Fruit fly (Drosophila melanogaster) whole organism, embryonic: ENCODE data around the gene CG43750.

Experiments used
- Bteb2 ChIP-seq: fragments of 200-800 bp; sonication (Bioruptor generic); optimal IDR thresholded peaks from 2 replicates; lab custom pipeline; 2016; ENCODE audit warnings: missing biosample characterization, missing genetic modification characterization
- CG11247 ChIP-seq: fragments of 200-800 bp; sonication (Bioruptor generic); IDR thresholded peaks from 2 replicates; pipeline ENCODE4 v1.3.6; 2022; ENCODE audit warnings: missing biosample characterization, missing genetic modification characterization
- CG13123 ChIP-seq: fragments of 200-800 bp; sonication (Bioruptor generic); optimal IDR thresholded peaks from 2 replicates; lab custom pipeline; 2016; ENCODE audit warnings: missing biosample characterization, missing genetic modification characterization
- CG14441 ChIP-seq: fragments of 200-800 bp; sonication (Bioruptor generic); IDR thresholded peaks from 2 replicates; pipeline ENCODE4 v1.3.6; 2022; ENCODE audit warnings: missing biosample characterization, missing genetic modification characterization
- CG14710 ChIP-seq: fragments of 200-800 bp; sonication (Bioruptor generic); optimal IDR thresholded peaks from 3 replicates; lab custom pipeline; 2019; ENCODE audit warnings: missing biosample characterization, mild to moderate bottlenecking, missing genetic modification characterization, moderate library complexity
- CG15696 ChIP-seq: fragments of 200-800 bp; sonication (Bioruptor generic); optimal IDR thresholded peaks from 2 replicates; lab custom pipeline; 2019; ENCODE audit warnings: missing biosample characterization, mild to moderate bottlenecking, missing genetic modification characterization, moderate library complexity
- CG17612 ChIP-seq: fragments of 200-800 bp; sonication (Bioruptor generic); IDR thresholded peaks from 2 replicates; pipeline ENCODE4 v1.3.6; 2022; ENCODE audit warnings: missing biosample characterization, missing genetic modification characterization
- CG18764 ChIP-seq: fragments of 200-800 bp; sonication (Bioruptor generic); optimal IDR thresholded peaks from 3 replicates; lab custom pipeline; 2016; ENCODE audit warnings: missing biosample characterization, missing genetic modification characterization
- CG2678 ChIP-seq: fragments of 200-800 bp; sonication (Bioruptor generic); optimal IDR thresholded peaks from 3 replicates; lab custom pipeline; 2019; ENCODE audit warnings: missing biosample characterization, mild to moderate bottlenecking, missing genetic modification characterization, moderate library complexity
- CG2712 ChIP-seq: fragments of 200-800 bp; optimal IDR thresholded peaks from 3 replicates; lab custom pipeline; 2019; ENCODE audit warnings: missing biosample characterization, mild to moderate bottlenecking, missing genetic modification characterization, moderate library complexity
- CG31365 ChIP-seq: fragments of 200-800 bp; sonication (Bioruptor generic); optimal IDR thresholded peaks from 2 replicates; lab custom pipeline; 2018; ENCODE audit warnings: missing biosample characterization, mild to moderate bottlenecking, missing genetic modification characterization
- CG3407 ChIP-seq: fragments of 200-800 bp; sonication (Bioruptor generic); optimal IDR thresholded peaks from 2 replicates; lab custom pipeline; 2018; ENCODE audit warnings: missing biosample characterization, mild to moderate bottlenecking, missing genetic modification characterization
- CG34422 ChIP-seq: fragments of 200-800 bp; sonication (Bioruptor generic); IDR thresholded peaks from 3 replicates; pipeline ENCODE4 v1.3.6; 2022; ENCODE audit warnings: missing biosample characterization, missing genetic modification characterization
- CG6654 ChIP-seq: fragments of 200-800 bp; sonication (Bioruptor generic); optimal IDR thresholded peaks from 2 replicates; lab custom pipeline; 2017; ENCODE audit warnings: missing biosample characterization, mild to moderate bottlenecking, missing genetic modification characterization
- CG6683 ChIP-seq: fragments of 200-800 bp; sonication (Bioruptor generic); optimal IDR thresholded peaks from 2 replicates; lab custom pipeline; 2017; ENCODE audit warnings: missing biosample characterization, mild to moderate bottlenecking, missing genetic modification characterization, missing genetic modification reagents
- CG7372 ChIP-seq: fragments of 200-800 bp; sonication (Bioruptor generic); IDR thresholded peaks from 2 replicates; pipeline ENCODE4 v1.3.6; 2022; ENCODE audit warnings: missing biosample characterization, missing genetic modification characterization
- CG8089 ChIP-seq: fragments of 200-800 bp; sonication (Bioruptor generic); optimal IDR thresholded peaks from 3 replicates; lab custom pipeline; 2016; ENCODE audit warnings: missing biosample characterization, missing genetic modification characterization
- CG9932 ChIP-seq: fragments of 200-800 bp; sonication (Bioruptor generic); IDR thresholded peaks from 2 replicates; pipeline ENCODE4 v1.3.6; 2022; ENCODE audit warnings: missing biosample characterization, missing genetic modification characterization
- Dek ChIP-seq: fragments of 200-800 bp; sonication (Bioruptor generic); optimal IDR thresholded peaks from 3 replicates; lab custom pipeline; 2019; ENCODE audit warnings: missing biosample characterization, mild to moderate bottlenecking, missing genetic modification characterization, moderate library complexity
- Gug ChIP-seq: fragments of 200-800 bp; sonication (Bioruptor generic); IDR thresholded peaks from 4 replicates; pipeline ENCODE4 v1.3.6; 2022; ENCODE audit warnings: missing biosample characterization, missing genetic modification characterization
- Lpt ChIP-seq: fragments of >200 bp; optimal IDR thresholded peaks from 2 replicates; lab custom pipeline; 2018; ENCODE audit warnings: missing biosample characterization, missing genetic modification characterization
- MTF-1 ChIP-seq: fragments of 200-800 bp; sonication (Bioruptor generic); optimal IDR thresholded peaks from 2 replicates; lab custom pipeline; 2018; ENCODE audit warnings: missing biosample characterization, mild to moderate bottlenecking, missing genetic modification characterization, borderline replicate concordance
- NFAT ChIP-seq: fragments of 200-800 bp; sonication (Bioruptor generic); IDR thresholded peaks from 2 replicates; pipeline ENCODE4 v1.3.6; 2022; ENCODE audit warnings: missing biosample characterization, missing genetic modification characterization
- NK7.1 ChIP-seq: fragments of 200-800 bp; sonication (Bioruptor generic); optimal IDR thresholded peaks from 3 replicates; lab custom pipeline; 2016; ENCODE audit warnings: missing biosample characterization, missing genetic modification characterization
- Side ChIP-seq: fragments of 200-800 bp; sonication (Bioruptor generic); optimal IDR thresholded peaks from 2 replicates; lab custom pipeline; 2016; ENCODE audit warnings: missing biosample characterization, missing genetic modification characterization
- Sin3A ChIP-seq: fragments of >200 bp; optimal IDR thresholded peaks from 2 replicates; lab custom pipeline; 2018
- Sox100B ChIP-seq: fragments of 200-800 bp; sonication (Bioruptor generic); optimal IDR thresholded peaks from 3 replicates; lab custom pipeline; 2018; ENCODE audit warnings: missing biosample characterization, mild to moderate bottlenecking, missing genetic modification characterization
- TFAM ChIP-seq: fragments of 200-800 bp; sonication (Bioruptor generic); optimal IDR thresholded peaks from 2 replicates; lab custom pipeline; 2017; ENCODE audit warnings: missing biosample characterization, missing genetic modification characterization, inconsistent platforms
- aop ChIP-seq: fragments of 200-800 bp; sonication (Bioruptor generic); IDR thresholded peaks from 2 replicates; pipeline ENCODE4 v1.3.6; 2022; ENCODE audit warnings: missing biosample characterization, missing genetic modification characterization
- caup ChIP-seq: fragments of 200-800 bp; sonication (Bioruptor generic); optimal IDR thresholded peaks from 3 replicates; lab custom pipeline; 2017; ENCODE audit warnings: missing biosample characterization, mild to moderate bottlenecking, missing genetic modification characterization, moderate library complexity; ENCODE audit not compliant: severe bottlenecking
- chn ChIP-seq: fragments of 200-800 bp; sonication (Bioruptor generic); optimal IDR thresholded peaks from 2 replicates; lab custom pipeline; 2016; ENCODE audit warnings: missing biosample characterization, missing genetic modification characterization
- cwo ChIP-seq: fragments of 200-800 bp; sonication (Bioruptor generic); optimal IDR thresholded peaks from 3 replicates; lab custom pipeline; 2017; ENCODE audit warnings: missing biosample characterization, missing genetic modification characterization, mild to moderate bottlenecking, moderate library complexity, missing genetic modification reagents
- esg ChIP-seq: fragments of 200-800 bp; sonication (Bioruptor generic); conservative IDR thresholded peaks from 2 replicates; pipeline ENCODE4 v1.3.6; 2022; ENCODE audit warnings: missing biosample characterization, missing genetic modification characterization
- ewg ChIP-seq: fragments of 200-800 bp; sonication (Bioruptor generic); optimal IDR thresholded peaks from 3 replicates; lab custom pipeline; 2017; ENCODE audit warnings: mild to moderate bottlenecking, missing biosample characterization, missing genetic modification reagents, missing genetic modification characterization
- gem ChIP-seq: fragments of 200-800 bp; sonication (Bioruptor generic); optimal IDR thresholded peaks from 2 replicates; lab custom pipeline; 2019; ENCODE audit warnings: missing biosample characterization, mild to moderate bottlenecking, missing genetic modification characterization, moderate library complexity
- gfzf ChIP-seq: fragments of 200-800 bp; sonication (Bioruptor generic); optimal IDR thresholded peaks from 2 replicates; lab custom pipeline; 2016; ENCODE audit warnings: missing biosample characterization, mild to moderate bottlenecking, missing genetic modification characterization, moderate library complexity
- grn ChIP-seq: fragments of 200-800 bp; sonication (Bioruptor generic); optimal IDR thresholded peaks from 3 replicates; lab custom pipeline; 2017; ENCODE audit warnings: missing biosample characterization, missing genetic modification characterization
- hth ChIP-seq: fragments of >200 bp; optimal IDR thresholded peaks from 2 replicates; lab custom pipeline; 2017; ENCODE audit warnings: inconsistent platforms
- insv ChIP-seq, 2 experiments: fragments of 200-800 bp; sonication (Bioruptor generic); optimal IDR thresholded peaks; 3 replicates each; lab custom pipeline; 2016 to 2018; ENCODE audit warnings: missing biosample characterization in 2 of 2, missing genetic modification characterization in 2 of 2
- kni ChIP-seq: fragments of 200-800 bp; sonication (Bioruptor generic); optimal IDR thresholded peaks from 3 replicates; lab custom pipeline; 2017; ENCODE audit warnings: mild to moderate bottlenecking, missing biosample characterization, missing genetic modification reagents, missing genetic modification characterization
- lbe ChIP-seq: fragments of 200-800 bp; sonication (Bioruptor generic); optimal IDR thresholded peaks from 2 replicates; lab custom pipeline; 2016; ENCODE audit warnings: missing biosample characterization, mild to moderate bottlenecking, missing genetic modification characterization
- lilli ChIP-seq: fragments of 200-800 bp; sonication (Bioruptor generic); optimal IDR thresholded peaks from 3 replicates; lab custom pipeline; 2016; ENCODE audit warnings: missing biosample characterization, missing genetic modification characterization
- nerfin-2 ChIP-seq: fragments of 200-800 bp; sonication (Bioruptor generic); IDR thresholded peaks from 2 replicates; pipeline ENCODE4 v1.3.6; 2022; ENCODE audit warnings: missing biosample characterization, missing genetic modification characterization; ENCODE audit not compliant: partially characterized antibody
- pzg ChIP-seq: fragments of 200-800 bp; sonication (Bioruptor generic); optimal IDR thresholded peaks from 3 replicates; lab custom pipeline; 2018; ENCODE audit warnings: missing biosample characterization, mild to moderate bottlenecking, missing genetic modification characterization, moderate library complexity
- ranshi ChIP-seq: fragments of 200-800 bp; sonication (Bioruptor generic); IDR thresholded peaks from 2 replicates; pipeline ENCODE4 v1.3.6; 2022; ENCODE audit warnings: missing biosample characterization, missing genetic modification characterization
- ro ChIP-seq: fragments of 200-800 bp; sonication (Bioruptor generic); IDR thresholded peaks from 2 replicates; pipeline ENCODE4 v1.3.6; 2022; ENCODE audit warnings: missing biosample characterization, missing genetic modification characterization
- twi ChIP-seq: fragments of 200-800 bp; optimal IDR thresholded peaks from 2 replicates; lab custom pipeline; 2019; ENCODE audit warnings: missing biosample characterization, mild to moderate bottlenecking, missing genetic modification characterization, moderate library complexity
- vnd ChIP-seq: fragments of 200-800 bp; sonication (Bioruptor generic); IDR thresholded peaks from 3 replicates; pipeline ENCODE4 v1.3.6; 2022; ENCODE audit warnings: missing biosample characterization, missing genetic modification characterization; ENCODE audit not compliant: partially characterized antibody
- vvl ChIP-seq: fragments of 200-800 bp; sonication (Bioruptor generic); IDR thresholded peaks from 2 replicates; pipeline ENCODE4 v1.3.6; 2022; ENCODE audit warnings: missing biosample characterization, missing genetic modification characterization
- zen2 ChIP-seq: fragments of 200-800 bp; sonication (Bioruptor generic); IDR thresholded peaks from 3 replicates; pipeline ENCODE4 v1.3.6; 2022; ENCODE audit warnings: missing biosample characterization, missing genetic modification characterization; ENCODE audit not compliant: partially characterized antibody

The CG43750 gene

dm6 chr2L:2363626-2364147 lies 26.8 kb downstream of the CG43750 start (continued):
- TF ChIP-seq Side (GFP tag; lab: Kevin White, UChicago) (no peak), insv (GFP tag; optimal IDR thresholded peaks at IDR 0.05; lab: Kevin White, UChicago) (peak in 1 of 2 experiments; percentile 58), CG6654 (GFP tag; lab: Kevin White, UChicago) (peak; percentile 58), Lpt (GFP tag; lab: Kevin White, UChicago) (no peak), CG2712 (tag; lab: Kevin White, UChicago) (peak; percentile 94), Bteb2 (peak; percentile 76), ewg (peak; percentile 65), CG6683 (GFP tag; lab: Kevin White, UChicago) (peak; percentile 80), TFAM (GFP tag; lab: Kevin White, UChicago) (peak; percentile 60), gfzf (GFP tag; lab: Kevin White, UChicago) (no peak), NK7.1 (peak; percentile 61), cwo (GFP tag; lab: Kevin White, UChicago) (peak; percentile 81), CG7372 (peak; percentile 80), MTF-1 (GFP tag; lab: Kevin White, UChicago) (peak; percentile 81), Dek (peak; percentile 86), esg (GFP tag; lab: Robert Waterston, UW) (peak; percentile 77), CG3407 (GFP tag; lab: Kevin White, UChicago) (peak; percentile 81), gem (peak; percentile 93), CG34422 (GFP tag; lab: Robert Waterston, UW) (peak; percentile 87; the same call in 2 of the 3 replicates), Gug (GFP tag; lab: Robert Waterston, UW) (peak; percentile 64; the same call in 2 of the 4 replicates), vvl (peak; percentile 93), zen2 (GFP tag; lab: Robert Waterston, UW) (no peak), grn (GFP tag; lab: Kevin White, UChicago) (peak; percentile 44), CG31365 (tag; lab: Kevin White, UChicago) (peak; percentile 43), CG14710 (tag; lab: Kevin White, UChicago) (peak; percentile 89), lilli (GFP tag; lab: Kevin White, UChicago) (peak; percentile 81), CG14441 (GFP tag; lab: Robert Waterston, UW) (peak; percentile 82), Sin3A (no peak), CG17612 (no peak), nerfin-2 (GFP tag; lab: Robert Waterston, UW) (no peak), chn (peak; percentile 37), CG9932 (GFP tag; lab: Robert Waterston, UW) (peak; percentile 82), hth (lab: Kevin White, UChicago) (no peak), aop (no peak), CG11247 (GFP tag; lab: Robert Waterston, UW) (peak; percentile 54; the same call in 1 of the 2 replicates), CG18764 (GFP tag; lab: Kevin White, UChicago) (peak; percentile 82), CG2678 (tag; lab: Kevin White, UChicago) (peak; percentile 95), kni (GFP tag; lab: Kevin White, UChicago) (peak; percentile 41), lbe (GFP tag; lab: Kevin White, UChicago) (peak; percentile 95), twi (tag; lab: Kevin White, UChicago) (peak; percentile 81), ro (GFP tag; lab: Robert Waterston, UW) (peak; percentile 52; the same call in 1 of the 2 replicates), CG15696 (tag; lab: Kevin White, UChicago) (peak; percentile 86), ranshi (GFP tag; lab: Robert Waterston, UW) (peak; percentile 86; the same call in 1 of the 2 replicates), vnd (GFP tag; lab: Robert Waterston, UW) (no peak), NFAT (GFP tag; lab: Robert Waterston, UW) (peak; percentile 64), CG8089 (peak; percentile 45), Sox100B (GFP tag; lab: Kevin White, UChicago) (peak; percentile 90), pzg (GFP tag; lab: Kevin White, UChicago) (no peak), CG13123 (GFP tag; lab: Kevin White, UChicago) (peak; percentile 47), caup (peak; percentile 85)
